Fruit fly (Drosophila melanogaster) whole organism, prepupa: ENCODE data around the gene Aasdh.

Experiments used
- Blimp-1 ChIP-seq: fragments of 200-800 bp; sonication (Bioruptor generic); optimal IDR thresholded peaks from 3 replicates; lab custom pipeline; 2017; ENCODE audit warnings: missing biosample characterization, missing genetic modification characterization, mild to moderate bottlenecking, moderate library complexity, missing genetic modification reagents
- CG1621 ChIP-seq: fragments of 200-800 bp; sonication (Bioruptor generic); optimal IDR thresholded peaks from 3 replicates; lab custom pipeline; 2018; ENCODE audit warnings: missing biosample characterization, mild to moderate bottlenecking, missing genetic modification characterization
- CG16779 ChIP-seq: fragments of 200-800 bp; sonication (Bioruptor generic); optimal IDR thresholded peaks from 3 replicates; lab custom pipeline; 2017; ENCODE audit warnings: missing biosample characterization, mild to moderate bottlenecking, missing genetic modification characterization
- CG6276 ChIP-seq: fragments of 200-800 bp; sonication (Bioruptor generic); optimal IDR thresholded peaks from 2 replicates; lab custom pipeline; 2017; ENCODE audit warnings: missing biosample characterization, mild to moderate bottlenecking, missing genetic modification characterization
- CG6854 ChIP-seq: fragments of 200-800 bp; sonication (Bioruptor generic); optimal IDR thresholded peaks from 2 replicates; lab custom pipeline; 2017; ENCODE audit warnings: missing biosample characterization, mild to moderate bottlenecking, missing genetic modification characterization
- Eip78C ChIP-seq: fragments of 200-800 bp; sonication (Bioruptor generic); peaks from one replicate; lab custom pipeline; 2016; ENCODE audit warnings: missing biosample characterization, missing genetic modification characterization
- Smox ChIP-seq: fragments of 200-800 bp; sonication (Bioruptor generic); optimal IDR thresholded peaks from 3 replicates; lab custom pipeline; 2016; ENCODE audit warnings: missing biosample characterization, missing genetic modification characterization
- fd59A ChIP-seq: fragments of 200-800 bp; sonication (Bioruptor generic); optimal IDR thresholded peaks from 2 replicates; lab custom pipeline; 2017; ENCODE audit warnings: missing biosample characterization, mild to moderate bottlenecking, missing genetic modification characterization, missing genetic modification reagents
- fkh ChIP-seq: fragments of 200-800 bp; sonication (Bioruptor generic); optimal IDR thresholded peaks from 3 replicates; lab custom pipeline; 2017; ENCODE audit warnings: missing biosample characterization, mild to moderate bottlenecking, missing genetic modification characterization, moderate library complexity
- salr ChIP-seq, 2 experiments: fragments of 200-800 bp; sonication (Bioruptor generic); optimal IDR thresholded peaks; 3 replicates each; lab custom pipeline; 2016 to 2018; ENCODE audit warnings: missing biosample characterization in 2 of 2, missing genetic modification characterization in 2 of 2, mild to moderate bottlenecking in 1 of 2
- svp ChIP-seq: fragments of 200-800 bp; sonication (Bioruptor generic); peaks from one replicate; lab custom pipeline; 2016; ENCODE audit warnings: missing biosample characterization, missing genetic modification characterization
- vri ChIP-seq: fragments of 200-800 bp; sonication (Bioruptor generic); optimal IDR thresholded peaks from 3 replicates; lab custom pipeline; 2016; ENCODE audit warnings: missing biosample characterization, mild to moderate bottlenecking, missing genetic modification characterization

dm6 chr2L:8399863-8400598, 49.3 kb downstream of the Aasdh start, which contains the start of gene CG31898:
- TF ChIP-seq Blimp-1 (GFP tag; lab: Kevin White, UChicago) (no peak), vri (GFP tag; lab: Kevin White, UChicago) (peak; percentile 87), CG1621 (tag; lab: Kevin White, UChicago) (no peak), fkh (GFP tag; lab: Kevin White, UChicago) (no peak), svp (GFP tag; lab: Kevin White, UChicago) (no peak), CG16779 (tag; lab: Kevin White, UChicago) (no peak), salr (GFP tag; optimal IDR thresholded peaks at IDR 0.05; lab: Kevin White, UChicago) (no peak), fd59A (GFP tag; lab: Kevin White, UChicago) (no peak), CG6276 (no peak), Eip78C (GFP tag; lab: Kevin White, UChicago) (no peak), CG6854 (GFP tag; lab: Kevin White, UChicago) (no peak), Smox (no peak)
